Fruit fly (Drosophila melanogaster) whole organism, embryonic: ENCODE data around the gene Sumo.

Experiments used
- Adf1 ChIP-seq: fragments of 200-800 bp; sonication (Bioruptor generic); IDR thresholded peaks from 2 replicates; pipeline ENCODE4 v1.3.6; 2022; ENCODE audit warnings: missing biosample characterization, missing genetic modification characterization
- Blimp-1 ChIP-seq: fragments of 200-800 bp; sonication (Bioruptor generic); optimal IDR thresholded peaks from 3 replicates; lab custom pipeline; 2018; ENCODE audit warnings: missing biosample characterization, missing genetic modification characterization, mild to moderate bottlenecking, moderate library complexity, missing genetic modification reagents
- CG12659 ChIP-seq: fragments of 200-800 bp; sonication (Bioruptor generic); optimal IDR thresholded peaks from 3 replicates; lab custom pipeline; 2017; ENCODE audit warnings: mild to moderate bottlenecking, missing biosample characterization, missing genetic modification reagents, missing genetic modification characterization
- CG12744 ChIP-seq: fragments of 200-800 bp; sonication (Bioruptor generic); optimal IDR thresholded peaks from 2 replicates; lab custom pipeline; 2016; ENCODE audit warnings: missing biosample characterization, missing genetic modification characterization
- CG12769 ChIP-seq: fragments of 200-800 bp; sonication (Bioruptor generic); optimal IDR thresholded peaks from 2 replicates; lab custom pipeline; 2019; ENCODE audit warnings: missing biosample characterization, mild to moderate bottlenecking, missing genetic modification characterization, moderate library complexity
- CG14667 ChIP-seq: fragments of 200-800 bp; sonication (Bioruptor generic); IDR thresholded peaks from 2 replicates; pipeline ENCODE4 v1.3.6; 2022; ENCODE audit warnings: missing biosample characterization, missing genetic modification characterization
- CG14710 ChIP-seq: fragments of 200-800 bp; sonication (Bioruptor generic); optimal IDR thresholded peaks from 3 replicates; lab custom pipeline; 2019; ENCODE audit warnings: missing biosample characterization, mild to moderate bottlenecking, missing genetic modification characterization, moderate library complexity
- CG15479 ChIP-seq: fragments of 200-800 bp; sonication (Bioruptor generic); optimal IDR thresholded peaks from 3 replicates; lab custom pipeline; 2019; ENCODE audit warnings: missing biosample characterization, mild to moderate bottlenecking, missing genetic modification characterization, moderate library complexity
- CG15514 ChIP-seq: fragments of 200-800 bp; sonication (Bioruptor generic); optimal IDR thresholded peaks from 3 replicates; lab custom pipeline; 2017; ENCODE audit warnings: missing biosample characterization, missing genetic modification characterization, mild to moderate bottlenecking, moderate library complexity, missing genetic modification reagents
- CG17186 ChIP-seq: fragments of 200-800 bp; sonication (Bioruptor generic); optimal IDR thresholded peaks from 3 replicates; lab custom pipeline; 2017; ENCODE audit warnings: missing biosample characterization, missing genetic modification reagents, missing genetic modification characterization
- CG17359 ChIP-seq: fragments of 200-800 bp; sonication (Bioruptor generic); optimal IDR thresholded peaks from 3 replicates; lab custom pipeline; 2018; ENCODE audit warnings: missing biosample characterization, mild to moderate bottlenecking, missing genetic modification characterization, moderate library complexity
- CG17829 ChIP-seq: fragments of 200-800 bp; optimal IDR thresholded peaks from 2 replicates; lab custom pipeline; 2019; ENCODE audit warnings: missing biosample characterization, mild to moderate bottlenecking, missing genetic modification characterization, moderate library complexity
- CG2120 ChIP-seq: fragments of 200-800 bp; sonication (Bioruptor generic); optimal IDR thresholded peaks from 3 replicates; lab custom pipeline; 2016; ENCODE audit warnings: missing biosample characterization, missing genetic modification characterization
- CG32772 ChIP-seq: fragments of 200-800 bp; sonication (Bioruptor generic); IDR thresholded peaks from 2 replicates; pipeline ENCODE4 v1.3.6; 2022; ENCODE audit warnings: missing biosample characterization, missing genetic modification characterization
- CG3281 ChIP-seq: fragments of 200-800 bp; sonication (Bioruptor generic); optimal IDR thresholded peaks from 3 replicates; lab custom pipeline; 2017; ENCODE audit warnings: missing biosample characterization, mild to moderate bottlenecking, missing genetic modification characterization
- CG9437 ChIP-seq: fragments of 200-800 bp; sonication (Bioruptor generic); optimal IDR thresholded peaks from 2 replicates; lab custom pipeline; 2018; ENCODE audit warnings: missing biosample characterization, mild to moderate bottlenecking, missing genetic modification characterization
- Camta ChIP-seq: fragments of 200-800 bp; sonication (Bioruptor generic); optimal IDR thresholded peaks from 2 replicates; lab custom pipeline; 2016; ENCODE audit warnings: missing biosample characterization, missing genetic modification characterization
- D ChIP-seq, 2 experiments: fragments of 200-800 bp in 1 of 2; fragments of >200 bp in 1 of 2; sonication (Bioruptor generic) in 1 of 2; optimal IDR thresholded peaks; 2 replicates in 1 of 2; 3 replicates in 1 of 2; lab custom pipeline; 2017; ENCODE audit warnings: mild to moderate bottlenecking in 1 of 2, missing biosample characterization in 1 of 2, missing genetic modification characterization in 1 of 2, missing genetic modification reagents in 1 of 2
- D19B ChIP-seq: fragments of 200-800 bp; sonication (Bioruptor generic); optimal IDR thresholded peaks from 2 replicates; lab custom pipeline; 2017; ENCODE audit warnings: missing biosample characterization, mild to moderate bottlenecking, missing genetic modification characterization
- Dll ChIP-seq: fragments of 200-800 bp; sonication (Bioruptor generic); IDR thresholded peaks from 4 replicates; pipeline ENCODE4 v1.3.6; 2022; ENCODE audit warnings: missing biosample characterization, missing genetic modification characterization; ENCODE audit not compliant: partially characterized antibody
- Dp ChIP-seq: fragments of 200-800 bp; sonication (Bioruptor generic); optimal IDR thresholded peaks from 2 replicates; lab custom pipeline; 2018; ENCODE audit warnings: missing biosample characterization, mild to moderate bottlenecking, missing genetic modification characterization, moderate library complexity
- E2f1 ChIP-seq: fragments of 200-800 bp; sonication (Bioruptor generic); IDR thresholded peaks from 2 replicates; pipeline ENCODE4 v1.3.6; 2022; ENCODE audit warnings: missing biosample characterization, missing genetic modification characterization
- ERR ChIP-seq: fragments of 200-800 bp; sonication (Bioruptor generic); optimal IDR thresholded peaks from 2 replicates; lab custom pipeline; 2016; ENCODE audit warnings: missing biosample characterization, missing genetic modification characterization
- Pdp1 ChIP-seq, 2 experiments: fragments of 200-800 bp; sonication (Bioruptor generic); optimal IDR thresholded peaks; 3 replicates each; lab custom pipeline; 2016; ENCODE audit warnings: missing biosample characterization in 2 of 2, missing genetic modification characterization in 2 of 2, mild to moderate bottlenecking in 1 of 2, moderate library complexity in 1 of 2
- Sin3A ChIP-seq: fragments of >200 bp; optimal IDR thresholded peaks from 2 replicates; lab custom pipeline; 2018
- Sox102F ChIP-seq: fragments of 200-800 bp; sonication (Bioruptor generic); optimal IDR thresholded peaks from 2 replicates; lab custom pipeline; 2018; ENCODE audit warnings: missing biosample characterization, mild to moderate bottlenecking, missing genetic modification characterization, moderate library complexity
- fd64A ChIP-seq: fragments of 200-800 bp; sonication (Bioruptor generic); optimal IDR thresholded peaks from 3 replicates; lab custom pipeline; 2018; ENCODE audit warnings: missing biosample characterization, mild to moderate bottlenecking, missing genetic modification characterization
- fru ChIP-seq: fragments of >200 bp; optimal IDR thresholded peaks from 2 replicates; lab custom pipeline; 2017
- gem ChIP-seq: fragments of 200-800 bp; sonication (Bioruptor generic); optimal IDR thresholded peaks from 2 replicates; lab custom pipeline; 2019; ENCODE audit warnings: missing biosample characterization, mild to moderate bottlenecking, missing genetic modification characterization, moderate library complexity
- gfzf ChIP-seq: fragments of 200-800 bp; sonication (Bioruptor generic); optimal IDR thresholded peaks from 2 replicates; lab custom pipeline; 2016; ENCODE audit warnings: missing biosample characterization, mild to moderate bottlenecking, missing genetic modification characterization, moderate library complexity
- gsb-n ChIP-seq: fragments of 200-800 bp; sonication (Bioruptor generic); optimal IDR thresholded peaks from 3 replicates; lab custom pipeline; 2018; ENCODE audit warnings: missing biosample characterization, mild to moderate bottlenecking, missing genetic modification characterization
- insv ChIP-seq, 2 experiments: fragments of 200-800 bp; sonication (Bioruptor generic); optimal IDR thresholded peaks; 3 replicates each; lab custom pipeline; 2016 to 2018; ENCODE audit warnings: missing biosample characterization in 2 of 2, missing genetic modification characterization in 2 of 2
- lilli ChIP-seq: fragments of 200-800 bp; sonication (Bioruptor generic); optimal IDR thresholded peaks from 3 replicates; lab custom pipeline; 2016; ENCODE audit warnings: missing biosample characterization, missing genetic modification characterization
- nom ChIP-seq: fragments of 200-800 bp; sonication (Bioruptor generic); optimal IDR thresholded peaks from 2 replicates; lab custom pipeline; 2017; ENCODE audit warnings: missing biosample characterization, missing genetic modification characterization, mild to moderate bottlenecking, moderate library complexity, missing genetic modification reagents
- psq ChIP-seq: fragments of 200-800 bp; sonication (Bioruptor generic); optimal IDR thresholded peaks from 2 replicates; lab custom pipeline; 2017; ENCODE audit warnings: missing biosample characterization, missing genetic modification characterization
- pzg ChIP-seq: fragments of 200-800 bp; sonication (Bioruptor generic); optimal IDR thresholded peaks from 3 replicates; lab custom pipeline; 2018; ENCODE audit warnings: missing biosample characterization, mild to moderate bottlenecking, missing genetic modification characterization, moderate library complexity
- sens ChIP-seq: fragments of 200-800 bp; sonication (Bioruptor generic); peaks from one replicate; lab custom pipeline; 2016; ENCODE audit warnings: missing biosample characterization, missing genetic modification characterization
- sima ChIP-seq: fragments of 200-800 bp; sonication (Bioruptor generic); optimal IDR thresholded peaks from 2 replicates; lab custom pipeline; 2016; ENCODE audit warnings: missing biosample characterization, missing genetic modification characterization
- sqz ChIP-seq: fragments of 200-800 bp; sonication (Bioruptor generic); optimal IDR thresholded peaks from 3 replicates; lab custom pipeline; 2018; ENCODE audit warnings: missing biosample characterization, mild to moderate bottlenecking, missing genetic modification characterization
- stwl ChIP-seq: fragments of 200-800 bp; sonication (Bioruptor generic); optimal IDR thresholded peaks from 3 replicates; lab custom pipeline; 2018; ENCODE audit warnings: missing biosample characterization, mild to moderate bottlenecking, missing genetic modification characterization, moderate library complexity
- tap ChIP-seq: fragments of 200-800 bp; optimal IDR thresholded peaks from 3 replicates; lab custom pipeline; 2019; ENCODE audit warnings: missing biosample characterization, mild to moderate bottlenecking, missing genetic modification characterization, moderate library complexity
- tio ChIP-seq: fragments of 200-800 bp; sonication (Bioruptor generic); optimal IDR thresholded peaks from 2 replicates; lab custom pipeline; 2017; ENCODE audit warnings: missing biosample characterization, missing genetic modification characterization, inconsistent platforms
- tna ChIP-seq: fragments of 200-800 bp; sonication (Bioruptor generic); IDR thresholded peaks from 2 replicates; pipeline ENCODE4 v1.3.6; 2022; ENCODE audit warnings: missing biosample characterization, missing genetic modification characterization; ENCODE audit not compliant: partially characterized antibody
- trem ChIP-seq: fragments of 200-800 bp; optimal IDR thresholded peaks from 3 replicates; lab custom pipeline; 2019; ENCODE audit warnings: missing biosample characterization, mild to moderate bottlenecking, missing genetic modification characterization, moderate library complexity
- unpg ChIP-seq: fragments of 200-800 bp; sonication (Bioruptor generic); optimal IDR thresholded peaks from 3 replicates; lab custom pipeline; 2018; ENCODE audit warnings: missing biosample characterization, mild to moderate bottlenecking, missing genetic modification characterization, moderate library complexity

Sumo gene

dm6 chr2L:6922091-6922753 lies 45.2 kb downstream of the Sumo start (continued):
- TF ChIP-seq fd64A (GFP tag; lab: Kevin White, UChicago): no peak

- TF ChIP-seq Blimp-1 (GFP tag; lab: Kevin White, UChicago) (peak; percentile 27), CG2120 (GFP tag; lab: Kevin White, UChicago) (peak; percentile 7), CG15514 (GFP tag; lab: Kevin White, UChicago) (peak; percentile 29), E2f1 (GFP tag; lab: Robert Waterston, UW) (peak; percentile 35; the same call in 1 of the 2 replicates), D (optimal IDR thresholded peaks at IDR 0.05; lab: Kevin White, UChicago) (peak; percentile 46), D (GFP tag; optimal IDR thresholded peaks at IDR 0.05; lab: Kevin White, UChicago) (no peak), CG9437 (peak; percentile 99), sens (GFP tag; lab: Kevin White, UChicago) (peak; percentile 88), D19B (GFP tag; lab: Kevin White, UChicago) (peak; percentile 51), Sox102F (GFP tag; lab: Kevin White, UChicago) (peak; percentile 3), CG14667 (GFP tag; lab: Robert Waterston, UW) (no peak), CG17186 (GFP tag; lab: Kevin White, UChicago) (peak; percentile 22), Dll (GFP tag; lab: Robert Waterston, UW) (no peak), tap (tag; lab: Kevin White, UChicago) (peak; percentile 14), lilli (peak; percentile 37), CG14710 (tag; lab: Kevin White, UChicago) (peak; percentile 5), nom (GFP tag; lab: Kevin White, UChicago) (peak; percentile 40), tna (GFP tag; lab: Robert Waterston, UW) (no peak), insv (GFP tag; optimal IDR thresholded peaks at IDR 0.05; lab: Kevin White, UChicago) (peak in 1 of 2 experiments; percentile 26), CG12659 (GFP tag; lab: Kevin White, UChicago) (peak; percentile 13), gfzf (GFP tag; lab: Kevin White, UChicago) (peak; percentile 19), sqz (peak; percentile 65), Dp (peak; percentile 22), unpg (no peak), CG17359 (tag; lab: Kevin White, UChicago) (peak; percentile 14), Camta (no peak), CG3281 (GFP tag; lab: Kevin White, UChicago) (peak; percentile 29), CG12744 (GFP tag; lab: Kevin White, UChicago) (no peak), ERR (GFP tag; lab: Kevin White, UChicago) (peak; percentile 3), tio (no peak), gem (tag; lab: Kevin White, UChicago) (peak; percentile 12), sima (GFP tag; lab: Kevin White, UChicago) (no peak), gsb-n (tag; lab: Kevin White, UChicago) (peak; percentile 16), CG12769 (tag; lab: Kevin White, UChicago) (peak; percentile 50), trem (tag; lab: Kevin White, UChicago) (peak; percentile 30), Sin3A (lab: Kevin White, UChicago) (peak; percentile 19), fru (lab: Kevin White, UChicago) (no peak), Adf1 (GFP tag; lab: Robert Waterston, UW) (0 out of 2 replicates have a peak, but pooled peaks have one; percentile 3), CG32772 (GFP tag; lab: Robert Waterston, UW) (peak; percentile 24; the same call in 1 of the 2 replicates), CG15479 (GFP tag; lab: Kevin White, UChicago) (peak; percentile 57), Pdp1 (GFP tag; optimal IDR thresholded peaks at IDR 0.05; lab: Kevin White, UChicago) (peak in 1 of 2 experiments; percentile 3), psq (peak; percentile 78), stwl (tag; lab: Kevin White, UChicago) (peak; percentile 20), pzg (peak; percentile 16), CG17829 (tag; lab: Kevin White, UChicago) (peak; percentile 8)
These were observed 45.9 kb downstream of the Sumo start for dm6 chr2L:6921360-6922090.
